ENCODE assay signal across 1 fruit fly cellular context in the genomic region with DNA sequence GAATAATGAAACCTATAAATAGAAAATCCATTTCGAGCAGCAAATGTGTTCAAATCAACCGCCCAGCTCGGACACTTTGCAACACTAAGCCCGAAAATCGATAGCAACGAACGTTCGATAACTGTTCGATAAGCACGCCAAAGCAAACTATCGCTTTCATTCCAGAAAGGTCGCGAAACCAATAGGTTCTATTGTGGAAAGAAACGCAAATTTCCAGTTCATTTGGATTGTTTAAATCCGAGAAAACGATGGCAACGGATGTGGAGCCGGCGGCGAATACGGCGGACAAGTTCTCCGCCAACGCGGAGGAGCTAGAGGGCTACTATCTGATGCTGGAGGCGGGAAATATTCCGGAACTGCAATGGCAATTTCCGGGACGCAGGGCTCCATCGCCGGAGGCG.
TF ChIP-seq lines count a peak whose summit lies in the region.

A gene (plus strand): TSS at position 156 of the 401 bp plus-strand sequence.

TF ChIP-seq in whole organism, embryonic, 481 proteins besides CTCF, POLR2A, EP300 and RAD21 (continued from another document and continues in another):
- TF ChIP-seq gcm2 (GFP tag; optimal IDR thresholded peaks at IDR 0.05; lab: Kevin White, UChicago) (no peak), bowl (GFP tag; IDR thresholded peaks at IDR 0.05; lab: Robert Waterston, UW) (no peak), ap (GFP tag; IDR thresholded peaks at IDR 0.05; lab: Robert Waterston, UW) (no peak), wek (GFP tag; optimal IDR thresholded peaks at IDR 0.05; lab: Kevin White, UChicago) (no peak), salm (tag; optimal IDR thresholded peaks at IDR 0.05; lab: Kevin White, UChicago) (no peak), Ets65A (GFP tag; lab: Kevin White, UChicago) (no peak), CG1233 (GFP tag; optimal IDR thresholded peaks at IDR 0.05; lab: Kevin White, UChicago) (no peak), CG4820 (GFP tag; optimal IDR thresholded peaks at IDR 0.05; lab: Kevin White, UChicago) (no peak), CG4360 (GFP tag; IDR thresholded peaks at IDR 0.05; lab: Robert Waterston, UW) (no peak), CG34376 (GFP tag; optimal IDR thresholded peaks at IDR 0.05; lab: Kevin White, UChicago) (peak; percentile 11), CG2678 (tag; optimal IDR thresholded peaks at IDR 0.05; lab: Kevin White, UChicago) (no peak), MESR4 (GFP tag; optimal IDR thresholded peaks at IDR 0.05; lab: Kevin White, UChicago) (peak; percentile 86), CG8944 (GFP tag; optimal IDR thresholded peaks at IDR 0.05; lab: Kevin White, UChicago) (no peak), Scr (GFP tag; IDR thresholded peaks at IDR 0.05; lab: Robert Waterston, UW; ENCODE audit: partially characterized antibody) (peak; percentile 62), CG10654 (GFP tag; optimal IDR thresholded peaks at IDR 0.05; lab: Kevin White, UChicago) (no peak), mirr (GFP tag; optimal IDR thresholded peaks at IDR 0.05; lab: Kevin White, UChicago) (no peak), CG15601 (tag; optimal IDR thresholded peaks at IDR 0.05; lab: Kevin White, UChicago) (peak; percentile 5), H2.0 (GFP tag; IDR thresholded peaks at IDR 0.05; lab: Robert Waterston, UW) (no peak), CG3847 (GFP tag; IDR thresholded peaks at IDR 0.05; lab: Robert Waterston, UW) (0 out of 2 replicates have a peak, but pooled peaks have one; percentile 22), pum (GFP tag; optimal IDR thresholded peaks at IDR 0.05; lab: Kevin White, UChicago) (no peak), H15 (GFP tag; IDR thresholded peaks at IDR 0.05; lab: Robert Waterston, UW) (no peak), Asciz (GFP tag; optimal IDR thresholded peaks at IDR 0.05; lab: Kevin White, UChicago) (no peak), bsh (GFP tag; optimal IDR thresholded peaks at IDR 0.05; lab: Kevin White, UChicago) (no peak), pan (optimal IDR thresholded peaks at IDR 0.05; lab: Kevin White, UChicago) (no peak), pan (GFP tag; optimal IDR thresholded peaks at IDR 0.05 in 1 of 2, IDR thresholded peaks at IDR 0.05 in 1 of 2) (no peak), twi (tag; optimal IDR thresholded peaks at IDR 0.05; lab: Kevin White, UChicago) (no peak), mam (GFP tag; optimal IDR thresholded peaks at IDR 0.05; lab: Kevin White, UChicago) (peak; percentile 13), jigr1 (GFP tag; IDR thresholded peaks at IDR 0.05; lab: Robert Waterston, UW) (no peak), CG1832 (GFP tag; optimal IDR thresholded peaks at IDR 0.05; lab: Kevin White, UChicago) (no peak), ssp (GFP tag; IDR thresholded peaks at IDR 0.05; lab: Robert Waterston, UW) (no peak), CG16863 (GFP tag; optimal IDR thresholded peaks at IDR 0.05; lab: Kevin White, UChicago) (no peak), cas (GFP tag; IDR thresholded peaks at IDR 0.05; lab: Robert Waterston, UW) (no peak), CG1647 (GFP tag; optimal IDR thresholded peaks at IDR 0.05; lab: Kevin White, UChicago) (no peak), CG17186 (GFP tag; optimal IDR thresholded peaks at IDR 0.05; lab: Kevin White, UChicago) (no peak), CG14014 (GFP tag; IDR thresholded peaks at IDR 0.05; lab: Robert Waterston, UW) (no peak), CG33557 (GFP tag; optimal IDR thresholded peaks at IDR 0.05; lab: Kevin White, UChicago) (peak; percentile 0), CG30403 (GFP tag; optimal IDR thresholded peaks at IDR 0.05; lab: Kevin White, UChicago) (no peak), Atf-2 (GFP tag; optimal IDR thresholded peaks at IDR 0.05; lab: Kevin White, UChicago) (no peak), otp (GFP tag; IDR thresholded peaks at IDR 0.05; lab: Robert Waterston, UW) (no peak), Vsx1 (GFP tag; optimal IDR thresholded peaks at IDR 0.05; lab: Kevin White, UChicago) (no peak), Lhr (GFP tag; optimal IDR thresholded peaks at IDR 0.05; lab: Kevin White, UChicago) (no peak), Optix (GFP tag; IDR thresholded peaks at IDR 0.05; lab: Robert Waterston, UW) (no peak), CG10321 (GFP tag; IDR thresholded peaks at IDR 0.05; lab: Robert Waterston, UW) (no peak), repo (GFP tag; optimal IDR thresholded peaks at IDR 0.05; lab: Kevin White, UChicago) (no peak), toy (GFP tag; IDR thresholded peaks at IDR 0.05; lab: Robert Waterston, UW) (no peak), nau (GFP tag; optimal IDR thresholded peaks at IDR 0.05; lab: Kevin White, UChicago) (no peak), CG3838 (GFP tag; optimal IDR thresholded peaks at IDR 0.05; lab: Kevin White, UChicago) (no peak), CG6689 (GFP tag; IDR thresholded peaks at IDR 0.05; lab: Robert Waterston, UW) (no peak), zen (tag; optimal IDR thresholded peaks at IDR 0.05; lab: Kevin White, UChicago) (no peak), sqz (GFP tag; optimal IDR thresholded peaks at IDR 0.05; lab: Kevin White, UChicago) (no peak), emc (GFP tag; optimal IDR thresholded peaks at IDR 0.05; lab: Kevin White, UChicago) (no peak), CG12769 (tag; optimal IDR thresholded peaks at IDR 0.05; lab: Kevin White, UChicago) (no peak), CG8924 (tag; optimal IDR thresholded peaks at IDR 0.05; lab: Kevin White, UChicago) (no peak), chm (GFP tag; IDR thresholded peaks at IDR 0.05; lab: Robert Waterston, UW) (0 out of 2 replicates have a peak, but pooled peaks have one; percentile 12), CG9817 (tag; optimal IDR thresholded peaks at IDR 0.05; lab: Kevin White, UChicago) (no peak), fd3F (GFP tag; optimal IDR thresholded peaks at IDR 0.05; lab: Kevin White, UChicago) (no peak), CG10431 (GFP tag; optimal IDR thresholded peaks at IDR 0.05; lab: Kevin White, UChicago) (no peak), CG12236 (GFP tag; optimal IDR thresholded peaks at IDR 0.05; lab: Kevin White, UChicago) (no peak), org-1 (GFP tag; optimal IDR thresholded peaks at IDR 0.05; lab: Kevin White, UChicago) (no peak), da (GFP tag; optimal IDR thresholded peaks at IDR 0.05; lab: Kevin White, UChicago) (no peak), CG11398 (GFP tag; optimal IDR thresholded peaks at IDR 0.05; lab: Kevin White, UChicago) (no peak), CG12071 (GFP tag; optimal IDR thresholded peaks at IDR 0.05; lab: Kevin White, UChicago) (no peak), sob (GFP tag; IDR thresholded peaks at IDR 0.05; lab: Robert Waterston, UW) (0 out of 2 replicates have a peak, but pooled peaks have one; percentile 25), CG7963 (GFP tag; IDR thresholded peaks at IDR 0.05; lab: Robert Waterston, UW; ENCODE audit: partially characterized antibody) (peak; percentile 47; the same call in 1 of the 3 replicates), vvl (GFP tag; IDR thresholded peaks at IDR 0.05; lab: Robert Waterston, UW) (no peak; the same call in 1 of the 2 replicates), nerfin-2 (GFP tag; IDR thresholded peaks at IDR 0.05; lab: Robert Waterston, UW; ENCODE audit: partially characterized antibody) (no peak), gro (GFP tag; optimal IDR thresholded peaks at IDR 0.05; lab: Kevin White, UChicago) (peak; percentile 54), ab (GFP tag; optimal IDR thresholded peaks at IDR 0.05; lab: Kevin White, UChicago) (no peak), Ravus (GFP tag; IDR thresholded peaks at IDR 0.05; lab: Robert Waterston, UW) (no peak), Mrtf (GFP tag; IDR thresholded peaks at IDR 0.05; lab: Robert Waterston, UW) (no peak), CG4282 (GFP tag; optimal IDR thresholded peaks at IDR 0.05; lab: Kevin White, UChicago) (no peak), CG42726 (GFP tag; IDR thresholded peaks at IDR 0.05; lab: Robert Waterston, UW; ENCODE audit: partially characterized antibody) (no peak), nerfin-1 (tag; optimal IDR thresholded peaks at IDR 0.05; lab: Kevin White, UChicago) (no peak), CG10267 (tag; optimal IDR thresholded peaks at IDR 0.05; lab: Kevin White, UChicago) (peak; percentile 95), HLH3B (GFP tag; IDR thresholded peaks at IDR 0.05; lab: Robert Waterston, UW) (no peak), sisA (GFP tag; IDR thresholded peaks at IDR 0.05; lab: Robert Waterston, UW) (no peak), CG17802 (tag; optimal IDR thresholded peaks at IDR 0.05; lab: Kevin White, UChicago) (no peak), grn (GFP tag; optimal IDR thresholded peaks at IDR 0.05; lab: Kevin White, UChicago) (no peak), insv (GFP tag; optimal IDR thresholded peaks at IDR 0.05; lab: Kevin White, UChicago) (no peak), Lim3 (GFP tag; IDR thresholded peaks at IDR 0.05; lab: Robert Waterston, UW) (no peak), CG3407 (GFP tag; optimal IDR thresholded peaks at IDR 0.05; lab: Kevin White, UChicago) (no peak), dmrt11E (tag; optimal IDR thresholded peaks at IDR 0.05; lab: Kevin White, UChicago) (no peak), CG16815 (GFP tag; optimal IDR thresholded peaks at IDR 0.05; lab: Kevin White, UChicago) (no peak), wdn (GFP tag; IDR thresholded peaks at IDR 0.05; lab: Robert Waterston, UW) (no peak), Eip74EF (GFP tag; optimal IDR thresholded peaks at IDR 0.05; lab: Kevin White, UChicago) (no peak), CG15073 (GFP tag; optimal IDR thresholded peaks at IDR 0.05; lab: Kevin White, UChicago) (no peak), Fer2 (tag; optimal IDR thresholded peaks at IDR 0.05; lab: Kevin White, UChicago) (no peak), fd102C (GFP tag; optimal IDR thresholded peaks at IDR 0.05; lab: Kevin White, UChicago) (no peak), Six4 (GFP tag; optimal IDR thresholded peaks at IDR 0.05; lab: Kevin White, UChicago) (no peak), CG3995 (GFP tag; optimal IDR thresholded peaks at IDR 0.05; lab: Kevin White, UChicago) (no peak), CHES-1-like (GFP tag; optimal IDR thresholded peaks at IDR 0.05; lab: Kevin White, UChicago) (no peak), slp2 (GFP tag; optimal IDR thresholded peaks at IDR 0.05; lab: Kevin White, UChicago) (no peak), CG33213 (GFP tag; optimal IDR thresholded peaks at IDR 0.05; lab: Kevin White, UChicago) (no peak), Trl (optimal IDR thresholded peaks at IDR 0.05; lab: Kevin White, UChicago) (no peak), Trl (GFP tag; optimal IDR thresholded peaks at IDR 0.05; lab: Kevin White, UChicago) (no peak), CG43689 (GFP tag; IDR thresholded peaks at IDR 0.05; lab: Robert Waterston, UW) (no peak), CG10543 (GFP tag; optimal IDR thresholded peaks at IDR 0.05; lab: Kevin White, UChicago) (no peak), pzg (GFP tag; optimal IDR thresholded peaks at IDR 0.05; lab: Kevin White, UChicago) (peak; percentile 62), ham (GFP tag; IDR thresholded peaks at IDR 0.05; lab: Robert Waterston, UW) (no peak), pros (GFP tag; optimal IDR thresholded peaks at IDR 0.05; lab: Kevin White, UChicago) (no peak), E2f1 (GFP tag; IDR thresholded peaks at IDR 0.05; lab: Robert Waterston, UW) (no peak), Hr3 (GFP tag; optimal IDR thresholded peaks at IDR 0.05; lab: Kevin White, UChicago) (no peak), CG7556 (GFP tag; optimal IDR thresholded peaks at IDR 0.05; lab: Kevin White, UChicago) (no peak), Gsc (GFP tag; IDR thresholded peaks at IDR 0.05; lab: Robert Waterston, UW) (no peak), CG13894 (tag; optimal IDR thresholded peaks at IDR 0.05; lab: Kevin White, UChicago) (no peak), fru (optimal IDR thresholded peaks at IDR 0.05; lab: Kevin White, UChicago) (no peak), dmrt99B (tag; optimal IDR thresholded peaks at IDR 0.05; lab: Kevin White, UChicago) (no peak), her (GFP tag; optimal IDR thresholded peaks at IDR 0.05; lab: Kevin White, UChicago) (no peak), gem (tag; optimal IDR thresholded peaks at IDR 0.05; lab: Kevin White, UChicago) (no peak), Xrp1 (GFP tag; IDR thresholded peaks at IDR 0.05; lab: Robert Waterston, UW) (no peak), lbe (GFP tag; optimal IDR thresholded peaks at IDR 0.05; lab: Kevin White, UChicago) (no peak), sim (GFP tag; IDR thresholded peaks at IDR 0.05; lab: Robert Waterston, UW) (no peak), Doc2 (GFP tag; IDR thresholded peaks at IDR 0.05; lab: Robert Waterston, UW) (no peak), Spps (tag; optimal IDR thresholded peaks at IDR 0.05; lab: Kevin White, UChicago) (no peak), CG12219 (GFP tag; optimal IDR thresholded peaks at IDR 0.05; lab: Kevin White, UChicago) (no peak), HLH4C (GFP tag; IDR thresholded peaks at IDR 0.05; lab: Robert Waterston, UW; ENCODE audit: partially characterized antibody) (peak; percentile 80), amos (GFP tag; IDR thresholded peaks at IDR 0.05; lab: Robert Waterston, UW; ENCODE audit: partially characterized antibody) (peak; percentile 70; the same call in 1 of the 2 replicates), Jarid2 (GFP tag; optimal IDR thresholded peaks at IDR 0.05; lab: Kevin White, UChicago) (no peak), Aef1 (GFP tag; IDR thresholded peaks at IDR 0.05; lab: Robert Waterston, UW) (no peak), aop (GFP tag; IDR thresholded peaks at IDR 0.05; lab: Robert Waterston, UW) (no peak), gcm (GFP tag; optimal IDR thresholded peaks at IDR 0.05; lab: Kevin White, UChicago) (no peak), Dad (GFP tag; optimal IDR thresholded peaks at IDR 0.05; lab: Kevin White, UChicago) (no peak), CG4404 (GFP tag; IDR thresholded peaks at IDR 0.05; lab: Robert Waterston, UW) (no peak), CG6813 (GFP tag; optimal IDR thresholded peaks at IDR 0.05; lab: Kevin White, UChicago) (no peak), CG15514 (GFP tag; optimal IDR thresholded peaks at IDR 0.05; lab: Kevin White, UChicago) (peak; percentile 92), CG4730 (GFP tag; IDR thresholded peaks at IDR 0.05; lab: Robert Waterston, UW) (no peak), CG7839 (tag; optimal IDR thresholded peaks at IDR 0.05; lab: Kevin White, UChicago) (no peak), Ssrp (tag; optimal IDR thresholded peaks at IDR 0.05; lab: Kevin White, UChicago) (no peak), CG3065 (GFP tag; optimal IDR thresholded peaks at IDR 0.05; lab: Kevin White, UChicago) (no peak), CG32767 (GFP tag; IDR thresholded peaks at IDR 0.05; lab: Robert Waterston, UW) (no peak), h (optimal IDR thresholded peaks at IDR 0.05; lab: Kevin White, UChicago) (no peak), Dek (tag; optimal IDR thresholded peaks at IDR 0.05; lab: Kevin White, UChicago) (no peak), Dfd (GFP tag; optimal IDR thresholded peaks at IDR 0.05; lab: Kevin White, UChicago) (no peak), Hmx (GFP tag; optimal IDR thresholded peaks at IDR 0.05; lab: Kevin White, UChicago) (no peak), HHEX (GFP tag; optimal IDR thresholded peaks at IDR 0.05; lab: Kevin White, UChicago) (no peak)
